Worm (Caenorhabditis elegans) whole organism, L4/young adult: ENCODE results near the gene W07G4.8.

Source experiments
- W03F9.2 ChIP-seq: fragments of 150-350 bp; optimal IDR thresholded peaks from 2 replicates; lab custom pipeline; 2014; ENCODE audit warnings: missing biosample characterization, missing genetic modification characterization
- dao-5 ChIP-seq: sonication (generic microtip); optimal IDR thresholded peaks from 2 replicates; lab custom pipeline; 2016; ENCODE audit warnings: missing genotype, missing genetic modification characterization, moderate library complexity, missing compliant biosample characterization
- him-1 ChIP-seq: sonication (generic microtip); optimal IDR thresholded peaks from 2 replicates; lab custom pipeline; 2016; ENCODE audit warnings: missing genotype, missing genetic modification reagents, missing genetic modification characterization, missing compliant biosample characterization

ce11 chrV:13008825-13009224, 40.5 kb downstream of the W07G4.8 start, which contains the start of gene F15B9.10:
- TF ChIP-seq him-1 (tag; lab: Kevin White, UChicago) (no peak), dao-5 (tag; lab: Kevin White, UChicago) (no peak), W03F9.2 (no peak)
